Worm (Caenorhabditis elegans) whole organism, mixed stage, embryonic: ENCODE data around the gene hrg-5.

Experiments
- elt-3 ChIP-seq: fragments of 150-350 bp; optimal IDR thresholded peaks from 2 replicates; lab custom pipeline; 2014; ENCODE audit warnings: missing biosample characterization, missing genetic modification characterization
- ham-2 ChIP-seq: fragments of 200-800 bp; sonication (Bioruptor generic); optimal IDR thresholded peaks from 2 replicates; lab custom pipeline; 2018; ENCODE audit warnings: mild to moderate bottlenecking, missing genetic modification characterization, missing compliant biosample characterization
- hlh-1 ChIP-seq: fragments of 150-350 bp; optimal IDR thresholded peaks from 2 replicates; lab custom pipeline; 2014; ENCODE audit warnings: missing biosample characterization, missing genetic modification reagents, missing genetic modification characterization
- nhr-12 ChIP-seq: fragments of 150-350 bp; optimal IDR thresholded peaks from 2 replicates; lab custom pipeline; 2014; ENCODE audit warnings: missing biosample characterization, missing genetic modification characterization
- nhr-237 ChIP-seq: fragments of 150-350 bp; optimal IDR thresholded peaks from 2 replicates; lab custom pipeline; 2014; ENCODE audit warnings: missing biosample characterization, missing genetic modification characterization
- nhr-28 ChIP-seq: fragments of 150-350 bp; optimal IDR thresholded peaks from 2 replicates; lab custom pipeline; 2014; ENCODE audit warnings: missing biosample characterization, missing genetic modification characterization

ce11 chrIV:11031640-11032039 lies 2.4 kb upstream of the hrg-5 start:
- TF ChIP-seq ham-2 (GFP tag; lab: Kevin White, UChicago) (no peak), elt-3 (tag; lab: Kevin White, UChicago) (no peak), hlh-1 (tag; lab: Kevin White, UChicago) (no peak), nhr-12 (tag; lab: Kevin White, UChicago) (no peak), nhr-28 (tag; lab: Kevin White, UChicago) (no peak), nhr-237 (tag; lab: Kevin White, UChicago) (no peak)
